Worm (Caenorhabditis elegans): ENCODE measurements around the gene Y82E9BR.6.
A peak's percentile ranks its signal among the peaks of the same experiment; 100 is the strongest.

Gene Y82E9BR.6

ce11 chrIII:1418709-1419108 lies 37.7 kb downstream of the Y82E9BR.6 start:
- peak; percentile 48 for TF ChIP-seq sox-4 (tag; optimal IDR thresholded peaks at IDR 0.05)
- no peak for TF ChIP-seq hlh-17 (GFP tag; optimal IDR thresholded peaks at IDR 0.05; ENCODE audit: borderline replicate concordance)
- TF ChIP-seq nhr-28 (tag; optimal IDR thresholded peaks at IDR 0.05): no peak
- TF ChIP-seq fkh-8 (tag; optimal IDR thresholded peaks at IDR 0.05): peak; percentile 90
- TF ChIP-seq ces-1 (GFP tag; optimal IDR thresholded peaks at IDR 0.05): no peak
- no peak for TF ChIP-seq hlh-4 (tag; optimal IDR thresholded peaks at IDR 0.05)
- TF ChIP-seq mep-1 (tag; optimal IDR thresholded peaks at IDR 0.05): peak; percentile 66
- TF ChIP-seq unc-98 (GFP tag; IDR thresholded peaks at IDR 0.05): 0 out of 2 replicates have a peak, but pooled peaks have one; percentile 7
- TF ChIP-seq unc-62 (GFP tag; optimal IDR thresholded peaks at IDR 0.05): no peak
- TF ChIP-seq nhr-90 (tag; optimal IDR thresholded peaks at IDR 0.05; ENCODE audit: poor library complexity): peak; percentile 85
- TF ChIP-seq dpl-1 (GFP tag; optimal IDR thresholded peaks at IDR 0.05): peak; percentile 65 to 79 (median 79)
- peak; percentile 88 for TF ChIP-seq swsn-7 (tag; optimal IDR thresholded peaks at IDR 0.05)
- TF ChIP-seq fkh-4 (tag; optimal IDR thresholded peaks at IDR 0.05; ENCODE audit: borderline replicate concordance): peak; percentile 28
- peak; percentile 79; the same call in 1 of the 2 replicates for TF ChIP-seq mab-9 (GFP tag; IDR thresholded peaks at IDR 0.05)
- peak; percentile 89 for TF ChIP-seq isw-1 (GFP tag; IDR thresholded peaks at IDR 0.05)
- peak; percentile 53 for TF ChIP-seq elt-2 (tag; optimal IDR thresholded peaks at IDR 0.05)
- peak; percentile 87 for TF ChIP-seq C16A3.4 (tag; optimal IDR thresholded peaks at IDR 0.05)
- no peak for TF ChIP-seq efl-3 (GFP tag; optimal IDR thresholded peaks at IDR 0.05)
- TF ChIP-seq alr-1 (tag; optimal IDR thresholded peaks at IDR 0.05; ENCODE audit: borderline replicate concordance): no peak
- TF ChIP-seq nhr-47 (tag; optimal IDR thresholded peaks at IDR 0.05): peak; percentile 93
- peak; percentile 87 for TF ChIP-seq xbp-1 (tag; optimal IDR thresholded peaks at IDR 0.05)
- TF ChIP-seq lin-35 (GFP tag; optimal IDR thresholded peaks at IDR 0.05): peak; percentile 82 to 89
- peak; percentile 83 for TF ChIP-seq pax-3 (tag; optimal IDR thresholded peaks at IDR 0.05)
- TF ChIP-seq grh-1 (GFP tag; IDR thresholded peaks at IDR 0.05): peak; percentile 86
- TF ChIP-seq mdl-1 (tag; optimal IDR thresholded peaks at IDR 0.05): peak in 1 of 2 experiments; percentile 89
- no peak for TF ChIP-seq zag-1 (tag; optimal IDR thresholded peaks at IDR 0.05)
- TF ChIP-seq nhr-20 (tag; optimal IDR thresholded peaks at IDR 0.05): peak; percentile 87
- TF ChIP-seq ets-5 (GFP tag; IDR thresholded peaks at IDR 0.05): no peak
- TF ChIP-seq sptf-1 (tag; optimal IDR thresholded peaks at IDR 0.05): no peak
- peak; percentile 42 for TF ChIP-seq nhr-237 (tag; optimal IDR thresholded peaks at IDR 0.05)
- peak; percentile 72 for TF ChIP-seq sup-37 (GFP tag; optimal IDR thresholded peaks at IDR 0.05)
- peak; percentile 86 for TF ChIP-seq lin-15B (tag; optimal IDR thresholded peaks at IDR 0.05)
- peak in 3 of 6 experiments; percentile 61 to 70 (median 69) for TF ChIP-seq elt-3 (tag; optimal IDR thresholded peaks at IDR 0.05)
- TF ChIP-seq ceh-90 (tag; optimal IDR thresholded peaks at IDR 0.05): no peak
- TF ChIP-seq egl-27 (tag; optimal IDR thresholded peaks at IDR 0.05): no peak
- peak; percentile 93 for TF ChIP-seq nhr-85 (tag)
- TF ChIP-seq Y116A8C.19 (tag; optimal IDR thresholded peaks at IDR 0.05; ENCODE audit: borderline replicate concordance): no peak
- peak; percentile 15 for TF ChIP-seq aly-2 (tag; optimal IDR thresholded peaks at IDR 0.05)
- peak; percentile 85 for TF ChIP-seq jun-1 (tag; optimal IDR thresholded peaks at IDR 0.05)
- peak; percentile 99 for TF ChIP-seq lsy-2 (tag; optimal IDR thresholded peaks at IDR 0.05)
- no peak for TF ChIP-seq ceh-88 (GFP tag; IDR thresholded peaks at IDR 0.05)
- peak; percentile 77 for TF ChIP-seq egl-13 (tag; optimal IDR thresholded peaks at IDR 0.05)
- TF ChIP-seq ceh-82 (tag; optimal IDR thresholded peaks at IDR 0.05): peak; percentile 85 to 97 (median 86)
- TF ChIP-seq zip-4 (GFP tag; optimal IDR thresholded peaks at IDR 0.05): peak; percentile 62
- TF ChIP-seq nhr-84 (tag; optimal IDR thresholded peaks at IDR 0.05): no peak
- TF ChIP-seq blmp-1 (tag; optimal IDR thresholded peaks at IDR 0.05): peak; percentile 28
- peak; percentile 68 for TF ChIP-seq fos-1 (tag; optimal IDR thresholded peaks at IDR 0.05)
- TF ChIP-seq ceh-8 (GFP tag; optimal IDR thresholded peaks at IDR 0.05): peak; percentile 12
- TF ChIP-seq skn-1 (tag; optimal IDR thresholded peaks at IDR 0.05): peak; percentile 87
- TF ChIP-seq tlp-1 (tag; optimal IDR thresholded peaks at IDR 0.05): no peak
- peak; percentile 93 for TF ChIP-seq nhr-71 (tag; optimal IDR thresholded peaks at IDR 0.05)
- peak in 1 of 2 experiments; percentile 73 for TF ChIP-seq ztf-11 (tag; optimal IDR thresholded peaks at IDR 0.05)
